Worm (Caenorhabditis elegans) whole organism, L3 larva: ENCODE results near the gene F09C6.15.

Source experiments
- ama-1 ChIP-seq: fragments of 150-350 bp; optimal IDR thresholded peaks from 2 replicates; lab custom pipeline; 2018
- elt-1 ChIP-seq: fragments of 150-350 bp; optimal IDR thresholded peaks from 2 replicates; lab custom pipeline; 2014; ENCODE audit warnings: missing biosample characterization, missing genetic modification characterization
- fos-1 ChIP-seq: fragments of 150-350 bp; optimal IDR thresholded peaks from 2 replicates; lab custom pipeline; 2014; ENCODE audit warnings: missing biosample characterization, missing genetic modification characterization
- jun-1 ChIP-seq: fragments of 150-350 bp; optimal IDR thresholded peaks from 2 replicates; lab custom pipeline; 2014; ENCODE audit warnings: missing biosample characterization, missing genetic modification reagents, missing genetic modification characterization
- mdl-1 ChIP-seq: fragments of 150-350 bp; optimal IDR thresholded peaks from 2 replicates; lab custom pipeline; 2014; ENCODE audit warnings: missing biosample characterization, missing genetic modification characterization
- nfya-1 ChIP-seq: sonication (generic microtip); optimal IDR thresholded peaks from 2 replicates; lab custom pipeline; 2017; ENCODE audit warnings: missing genetic modification characterization, mild to moderate bottlenecking, missing compliant biosample characterization, antibody characterized with exemption, moderate library complexity; ENCODE audit not compliant: insufficient read depth
- nhr-11 ChIP-seq: fragments of 150-350 bp; optimal IDR thresholded peaks from 2 replicates; lab custom pipeline; 2014; ENCODE audit warnings: missing biosample characterization, missing genetic modification characterization
- nhr-28 ChIP-seq: fragments of 150-350 bp; optimal IDR thresholded peaks from 2 replicates; lab custom pipeline; 2014; ENCODE audit warnings: missing biosample characterization, missing genetic modification characterization
- nhr-67 ChIP-seq: fragments of 150-350 bp; optimal IDR thresholded peaks from 2 replicates; lab custom pipeline; 2014; ENCODE audit warnings: missing biosample characterization, missing genetic modification characterization
- nhr-76 ChIP-seq: fragments of 150-350 bp; sonication (generic microtip); optimal IDR thresholded peaks from 5 replicates; lab custom pipeline; 2014; ENCODE audit warnings: missing biosample characterization, missing genetic modification characterization
- pqm-1 ChIP-seq: fragments of 150-350 bp; optimal IDR thresholded peaks from 2 replicates; lab custom pipeline; 2017; ENCODE audit warnings: missing biosample characterization, missing genetic modification characterization, inconsistent platforms
- skn-1 ChIP-seq: fragments of 150-350 bp; optimal IDR thresholded peaks from 2 replicates; lab custom pipeline; 2014; ENCODE audit warnings: missing biosample characterization, missing genetic modification characterization

ce11 chrV:16879532-16879931 is 14.0 kb upstream of the F09C6.15 start:
- TF ChIP-seq skn-1 (tag; lab: Kevin White, UChicago) (no peak), mdl-1 (no peak), nhr-76 (no peak), elt-1 (tag; lab: Kevin White, UChicago) (no peak), nhr-11 (tag; lab: Kevin White, UChicago) (no peak), ama-1 (lab: Kevin White, UChicago) (no peak), nhr-28 (tag; lab: Kevin White, UChicago) (no peak), jun-1 (tag; lab: Kevin White, UChicago) (no peak), pqm-1 (tag; lab: Kevin White, UChicago) (no peak), nfya-1 (no peak), fos-1 (tag; lab: Kevin White, UChicago) (no peak), nhr-67 (tag; lab: Kevin White, UChicago) (no peak)
